Fruit fly (Drosophila melanogaster): ENCODE measurements around the gene RFeSP.
A peak's percentile ranks its signal among the peaks of the same experiment; 100 is the strongest.

The RFeSP gene

DNA sequence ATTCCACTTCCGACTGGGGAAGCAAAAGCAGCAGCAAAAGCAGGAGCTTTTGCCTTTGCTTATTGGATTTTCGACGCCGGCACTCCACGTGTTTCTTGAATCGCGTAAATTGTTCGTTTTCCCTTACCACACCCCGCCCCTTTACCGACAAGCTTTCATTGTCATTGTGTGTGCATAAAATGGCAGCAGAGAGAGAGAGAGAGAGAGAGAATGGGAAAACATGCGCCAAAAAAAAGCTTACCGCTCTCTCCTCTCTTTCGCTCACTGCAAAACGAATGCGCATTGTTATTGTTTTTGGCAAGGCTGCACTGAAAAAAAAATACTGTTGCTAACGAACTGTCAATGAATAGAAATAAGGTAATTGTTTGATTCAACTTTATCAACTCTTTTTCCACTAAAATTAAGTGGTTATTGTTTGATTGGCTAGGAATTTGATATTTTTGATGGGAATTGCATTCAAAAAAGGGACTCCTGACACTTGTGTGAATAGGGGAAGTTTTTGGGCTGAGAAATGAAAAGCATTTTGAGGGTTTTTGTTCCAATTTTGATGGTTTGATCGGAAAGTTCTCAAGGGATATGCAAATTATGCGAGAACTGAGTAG is 36.0 kb upstream of the RFeSP start (continued):
- TF ChIP-seq CG8319 (GFP tag; optimal IDR thresholded peaks at IDR 0.05) (peak; percentile 13), CG11762 (GFP tag; optimal IDR thresholded peaks at IDR 0.05; ENCODE audit: insufficient read depth) (no peak)

DNA sequence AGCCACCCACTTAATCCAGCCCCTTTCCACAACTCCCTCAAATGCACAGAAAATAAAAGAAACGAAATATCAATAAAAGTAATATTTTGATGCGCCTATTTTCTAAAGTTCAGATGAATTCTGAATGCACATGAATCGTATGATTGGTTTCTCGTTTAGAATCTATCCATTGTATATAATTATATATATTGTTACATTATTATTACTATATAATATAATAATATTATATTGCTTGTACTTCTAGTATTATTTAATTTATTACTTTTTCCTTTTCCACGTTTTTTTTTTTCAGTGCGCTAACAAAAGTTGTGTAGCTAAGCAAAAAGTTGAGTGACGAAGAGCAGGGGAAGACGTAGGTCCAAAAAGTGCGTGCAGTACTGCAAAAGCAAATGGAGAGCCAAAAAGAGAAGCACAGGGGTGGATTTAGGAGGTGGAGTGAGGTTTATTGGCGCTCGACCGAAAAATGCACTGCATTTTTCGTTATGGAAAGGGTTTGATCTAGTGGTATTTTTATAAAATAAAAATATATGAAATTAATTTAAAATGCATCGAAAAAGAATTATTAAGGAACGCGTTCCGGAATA is 35.4 kb upstream of the RFeSP start:
- TF ChIP-seq CG1621 (tag; optimal IDR thresholded peaks at IDR 0.05) (no peak), CG4318 (GFP tag; optimal IDR thresholded peaks at IDR 0.05) (peak; percentile 29), CG6808 (GFP tag; optimal IDR thresholded peaks at IDR 0.05) (peak; percentile 28), spab (GFP tag; optimal IDR thresholded peaks at IDR 0.05) (no peak), CG11902 (GFP tag; optimal IDR thresholded peaks at IDR 0.05) (peak; percentile 77), pdm3 (GFP tag; optimal IDR thresholded peaks at IDR 0.05) (peak; percentile 69), fd85E (GFP tag; optimal IDR thresholded peaks at IDR 0.05) (no peak), vri (GFP tag; optimal IDR thresholded peaks at IDR 0.05) (peak; percentile 66), CG15336 (GFP tag; IDR thresholded peaks at IDR 0.05) (peak; percentile 70), Hr39 (GFP tag; optimal IDR thresholded peaks at IDR 0.05) (peak; percentile 43), CG3032 (tag; optimal IDR thresholded peaks at IDR 0.05) (peak; percentile 70), CG11762 (GFP tag; optimal IDR thresholded peaks at IDR 0.05; ENCODE audit: insufficient read depth) (peak; percentile 55), fkh (GFP tag; optimal IDR thresholded peaks at IDR 0.05) (no peak), Hr38 (GFP tag; optimal IDR thresholded peaks at IDR 0.05) (no peak), CG7368 (GFP tag; optimal IDR thresholded peaks at IDR 0.05) (no peak), lz (GFP tag; optimal IDR thresholded peaks at IDR 0.05) (peak; percentile 47), CG10669 (GFP tag; optimal IDR thresholded peaks at IDR 0.05) (peak; percentile 61), topi (GFP tag; optimal IDR thresholded peaks at IDR 0.05) (peak; percentile 35), CG31627 (GFP tag; optimal IDR thresholded peaks at IDR 0.05) (peak; percentile 45), ss (GFP tag; optimal IDR thresholded peaks at IDR 0.05) (peak in 1 of 2 experiments; percentile 8), salr (GFP tag; optimal IDR thresholded peaks at IDR 0.05) (peak in 1 of 2 experiments; percentile 3), CG6163 (GFP tag; IDR thresholded peaks at IDR 0.05) (peak; percentile 80), Blimp-1 (GFP tag; optimal IDR thresholded peaks at IDR 0.05) (peak; percentile 23), achi (GFP tag; optimal IDR thresholded peaks at IDR 0.05) (peak; percentile 67), OdsH (GFP tag; optimal IDR thresholded peaks at IDR 0.05) (peak; percentile 72), CG10631 (GFP tag; optimal IDR thresholded peaks at IDR 0.05) (peak; percentile 55), CG6276 (GFP tag; optimal IDR thresholded peaks at IDR 0.05) (peak; percentile 28), Sox14 (GFP tag; optimal IDR thresholded peaks at IDR 0.05) (peak; percentile 31), Ets96B (tag; optimal IDR thresholded peaks at IDR 0.05) (peak; percentile 33), CG34406 (GFP tag; optimal IDR thresholded peaks at IDR 0.05) (no peak), esn (GFP tag; optimal IDR thresholded peaks at IDR 0.05) (peak; percentile 70), Sox102F (GFP tag; optimal IDR thresholded peaks at IDR 0.05) (peak; percentile 60), cyc (GFP tag; optimal IDR thresholded peaks at IDR 0.05) (peak; percentile 47), dsx (GFP tag; optimal IDR thresholded peaks at IDR 0.05; ENCODE audit: poor library complexity, severe bottlenecking) (peak; percentile 7), net (GFP tag; optimal IDR thresholded peaks at IDR 0.05) (peak; percentile 48), svp (GFP tag) (peak; percentile 47), Lpt (GFP tag; optimal IDR thresholded peaks at IDR 0.05) (peak; percentile 43), Met (GFP tag; optimal IDR thresholded peaks at IDR 0.05) (peak; percentile 54), Smox (GFP tag; optimal IDR thresholded peaks at IDR 0.05) (peak; percentile 26), Eip78C (GFP tag) (peak; percentile 71), Ets21C (GFP tag; optimal IDR thresholded peaks at IDR 0.05) (peak; percentile 52), CG8319 (GFP tag; optimal IDR thresholded peaks at IDR 0.05) (peak; percentile 65), CG6854 (GFP tag; optimal IDR thresholded peaks at IDR 0.05) (no peak), Eip75B (GFP tag; optimal IDR thresholded peaks at IDR 0.05) (peak; percentile 56), CG8119 (GFP tag; IDR thresholded peaks at IDR 0.05) (peak; percentile 60), CG11294 (GFP tag; IDR thresholded peaks at IDR 0.05) (peak; percentile 61; the same call in 1 of the 2 replicates), CG32006 (GFP tag; optimal IDR thresholded peaks at IDR 0.05) (peak; percentile 50), Eip93F (GFP tag; optimal IDR thresholded peaks at IDR 0.05) (peak; percentile 36)

All from whole organism, prepupa.